Fruit fly (Drosophila melanogaster) whole organism, embryonic: ENCODE results near the gene CG31104.
A peak's percentile ranks its signal among the peaks of the same experiment; 100 is the strongest.

Source experiments
- ATbp ChIP-seq: fragments of 200-800 bp; sonication (Bioruptor generic); optimal IDR thresholded peaks from 2 replicates; lab custom pipeline; 2017; ENCODE audit warnings: missing biosample characterization, mild to moderate bottlenecking, missing genetic modification characterization, missing genetic modification reagents
- CG10462 ChIP-seq: fragments of 200-800 bp; sonication (Bioruptor generic); optimal IDR thresholded peaks from 2 replicates; lab custom pipeline; 2016; ENCODE audit warnings: missing biosample characterization, missing genetic modification characterization
- CG10654 ChIP-seq: fragments of 200-800 bp; sonication (Bioruptor generic); optimal IDR thresholded peaks from 2 replicates; lab custom pipeline; 2016; ENCODE audit warnings: missing biosample characterization, missing genetic modification characterization
- CG12071 ChIP-seq: fragments of 200-800 bp; sonication (Bioruptor generic); optimal IDR thresholded peaks from 3 replicates; lab custom pipeline; 2018; ENCODE audit warnings: missing biosample characterization, mild to moderate bottlenecking, missing genetic modification characterization
- CG14667 ChIP-seq: fragments of 200-800 bp; sonication (Bioruptor generic); IDR thresholded peaks from 2 replicates; pipeline ENCODE4 v1.3.6; 2022; ENCODE audit warnings: missing biosample characterization, missing genetic modification characterization
- CG14710 ChIP-seq: fragments of 200-800 bp; sonication (Bioruptor generic); optimal IDR thresholded peaks from 3 replicates; lab custom pipeline; 2019; ENCODE audit warnings: missing biosample characterization, mild to moderate bottlenecking, missing genetic modification characterization, moderate library complexity
- CG15514 ChIP-seq: fragments of 200-800 bp; sonication (Bioruptor generic); optimal IDR thresholded peaks from 3 replicates; lab custom pipeline; 2017; ENCODE audit warnings: missing biosample characterization, missing genetic modification characterization, mild to moderate bottlenecking, moderate library complexity, missing genetic modification reagents
- CG18476 ChIP-seq: fragments of 200-800 bp; sonication (Bioruptor generic); optimal IDR thresholded peaks from 2 replicates; lab custom pipeline; 2016; ENCODE audit warnings: missing biosample characterization, mild to moderate bottlenecking, missing genetic modification characterization
- CG18764 ChIP-seq: fragments of 200-800 bp; sonication (Bioruptor generic); optimal IDR thresholded peaks from 3 replicates; lab custom pipeline; 2016; ENCODE audit warnings: missing biosample characterization, missing genetic modification characterization
- CG2116 ChIP-seq: fragments of 200-800 bp; sonication (Bioruptor generic); optimal IDR thresholded peaks from 3 replicates; lab custom pipeline; 2018; ENCODE audit warnings: missing biosample characterization, mild to moderate bottlenecking, missing genetic modification characterization
- CG2202 ChIP-seq: fragments of 200-800 bp; sonication (Bioruptor generic); optimal IDR thresholded peaks from 2 replicates; lab custom pipeline; 2018; ENCODE audit warnings: missing biosample characterization, mild to moderate bottlenecking, missing genetic modification characterization
- CG2678 ChIP-seq: fragments of 200-800 bp; sonication (Bioruptor generic); optimal IDR thresholded peaks from 3 replicates; lab custom pipeline; 2019; ENCODE audit warnings: missing biosample characterization, mild to moderate bottlenecking, missing genetic modification characterization, moderate library complexity
- CG2889 ChIP-seq: fragments of 200-800 bp; sonication (Bioruptor generic); IDR thresholded peaks from 3 replicates; pipeline ENCODE4 v1.3.6; 2022; ENCODE audit warnings: missing biosample characterization, missing genetic modification characterization
- CG30020 ChIP-seq: fragments of 200-800 bp; optimal IDR thresholded peaks from 2 replicates; lab custom pipeline; 2019; ENCODE audit warnings: missing biosample characterization, mild to moderate bottlenecking, missing genetic modification characterization, moderate library complexity
- CG6654 ChIP-seq: fragments of 200-800 bp; sonication (Bioruptor generic); optimal IDR thresholded peaks from 2 replicates; lab custom pipeline; 2017; ENCODE audit warnings: missing biosample characterization, mild to moderate bottlenecking, missing genetic modification characterization
- CG7271 ChIP-seq: fragments of 200-800 bp; sonication (Bioruptor generic); optimal IDR thresholded peaks from 2 replicates; lab custom pipeline; 2018; ENCODE audit warnings: missing biosample characterization, mild to moderate bottlenecking, missing genetic modification characterization, moderate library complexity
- CG7987 ChIP-seq: fragments of 200-800 bp; sonication (Bioruptor generic); optimal IDR thresholded peaks from 2 replicates; lab custom pipeline; 2018; ENCODE audit warnings: missing biosample characterization, mild to moderate bottlenecking, missing genetic modification characterization, moderate library complexity
- CG8944 ChIP-seq: fragments of 200-800 bp; sonication (Bioruptor generic); optimal IDR thresholded peaks from 3 replicates; lab custom pipeline; 2016; ENCODE audit warnings: missing biosample characterization, missing genetic modification characterization
- D ChIP-seq, 2 experiments: fragments of 200-800 bp in 1 of 2; fragments of >200 bp in 1 of 2; sonication (Bioruptor generic) in 1 of 2; optimal IDR thresholded peaks; 2 replicates in 1 of 2; 3 replicates in 1 of 2; lab custom pipeline; 2017; ENCODE audit warnings: mild to moderate bottlenecking in 1 of 2, missing biosample characterization in 1 of 2, missing genetic modification characterization in 1 of 2, missing genetic modification reagents in 1 of 2
- Dip3 ChIP-seq: fragments of 200-800 bp; sonication (Bioruptor generic); optimal IDR thresholded peaks from 3 replicates; lab custom pipeline; 2016; ENCODE audit warnings: missing biosample characterization, missing genetic modification characterization
- Hr51 ChIP-seq, 2 experiments: fragments of 200-800 bp; sonication (Bioruptor generic); optimal IDR thresholded peaks; 2 replicates in 1 of 2; 3 replicates in 1 of 2; lab custom pipeline; 2016 to 2018; ENCODE audit warnings: missing biosample characterization in 2 of 2, missing genetic modification characterization in 2 of 2, mild to moderate bottlenecking in 1 of 2, moderate library complexity in 1 of 2
- Pdp1 ChIP-seq, 2 experiments: fragments of 200-800 bp; sonication (Bioruptor generic); optimal IDR thresholded peaks; 3 replicates each; lab custom pipeline; 2016; ENCODE audit warnings: missing biosample characterization in 2 of 2, missing genetic modification characterization in 2 of 2, mild to moderate bottlenecking in 1 of 2, moderate library complexity in 1 of 2
- Ssrp ChIP-seq: fragments of 200-800 bp; sonication (Bioruptor generic); optimal IDR thresholded peaks from 2 replicates; lab custom pipeline; 2018; ENCODE audit warnings: missing biosample characterization, mild to moderate bottlenecking, missing genetic modification characterization, moderate library complexity
- Tbp ChIP-seq: fragments of >200 bp; optimal IDR thresholded peaks from 2 replicates; lab custom pipeline; 2018; ENCODE audit warnings: missing biosample characterization, missing genetic modification characterization
- az2 ChIP-seq: fragments of 200-800 bp; sonication (Bioruptor generic); optimal IDR thresholded peaks from 3 replicates; lab custom pipeline; 2016; ENCODE audit warnings: missing biosample characterization, missing genetic modification characterization
- br ChIP-seq: fragments of >200 bp; optimal IDR thresholded peaks from 2 replicates; lab custom pipeline; 2017
- corto ChIP-seq: fragments of 200-800 bp; sonication (Bioruptor generic); optimal IDR thresholded peaks from 2 replicates; lab custom pipeline; 2016; ENCODE audit warnings: missing biosample characterization, mild to moderate bottlenecking, missing genetic modification characterization, moderate library complexity
- crol ChIP-seq: fragments of 200-800 bp; sonication (Bioruptor generic); IDR thresholded peaks from 2 replicates; pipeline ENCODE4 v1.3.6; 2022; ENCODE audit warnings: missing biosample characterization, missing genetic modification characterization
- en ChIP-seq: fragments of 200-800 bp; sonication (Bioruptor generic); optimal IDR thresholded peaks from 2 replicates; lab custom pipeline; 2016; ENCODE audit warnings: missing biosample characterization, missing genetic modification characterization
- ftz-f1 ChIP-seq: fragments of 200-800 bp; sonication (Bioruptor generic); optimal IDR thresholded peaks from 2 replicates; lab custom pipeline; 2016; ENCODE audit warnings: missing biosample characterization, missing genetic modification characterization
- grau ChIP-seq: fragments of 200-800 bp; optimal IDR thresholded peaks from 3 replicates; lab custom pipeline; 2019; ENCODE audit warnings: missing biosample characterization, mild to moderate bottlenecking, missing genetic modification characterization, moderate library complexity
- gro ChIP-seq: fragments of 200-800 bp; sonication (Bioruptor generic); optimal IDR thresholded peaks from 2 replicates; lab custom pipeline; 2016; ENCODE audit warnings: missing biosample characterization, missing genetic modification characterization
- hbn ChIP-seq: fragments of 200-800 bp; sonication (Bioruptor generic); IDR thresholded peaks from 2 replicates; pipeline ENCODE4 v1.3.6; 2022; ENCODE audit warnings: missing biosample characterization, missing genetic modification characterization; ENCODE audit not compliant: partially characterized antibody
- her ChIP-seq: fragments of 200-800 bp; sonication (Bioruptor generic); optimal IDR thresholded peaks from 2 replicates; lab custom pipeline; 2016; ENCODE audit warnings: missing biosample characterization, missing genetic modification characterization
- kay ChIP-seq: fragments of 200-800 bp; sonication (Bioruptor generic); optimal IDR thresholded peaks from 2 replicates; lab custom pipeline; 2016; ENCODE audit warnings: missing biosample characterization, missing genetic modification characterization
- knrl ChIP-seq: fragments of 200-800 bp; sonication (Bioruptor generic); IDR thresholded peaks from 3 replicates; pipeline ENCODE4 v1.3.6; 2022; ENCODE audit warnings: missing biosample characterization, missing genetic modification characterization; ENCODE audit not compliant: partially characterized antibody
- lbe ChIP-seq: fragments of 200-800 bp; sonication (Bioruptor generic); optimal IDR thresholded peaks from 2 replicates; lab custom pipeline; 2016; ENCODE audit warnings: missing biosample characterization, mild to moderate bottlenecking, missing genetic modification characterization
- maf-S ChIP-seq: fragments of 200-800 bp; sonication (Bioruptor generic); optimal IDR thresholded peaks from 2 replicates; lab custom pipeline; 2016; ENCODE audit warnings: missing biosample characterization, missing genetic modification characterization
- nmo ChIP-seq: fragments of 200-800 bp; sonication (Bioruptor generic); optimal IDR thresholded peaks from 2 replicates; lab custom pipeline; 2018; ENCODE audit warnings: missing biosample characterization, mild to moderate bottlenecking, missing genetic modification characterization, moderate library complexity
- pho ChIP-seq: fragments of 200-800 bp; sonication (Bioruptor generic); optimal IDR thresholded peaks from 2 replicates; lab custom pipeline; 2016; ENCODE audit warnings: missing biosample characterization, missing genetic modification characterization
- prd ChIP-seq, 3 experiments: fragments of >200 bp in 2 of 3; fragments of 200-800 bp in 1 of 3; sonication (Bioruptor generic) in 1 of 3; optimal IDR thresholded peaks in 2 of 3; IDR thresholded peaks in 1 of 3; 2 replicates in 2 of 3; 3 replicates in 1 of 3; pipeline versions ENCODE4 v1.3.6 to Lab custom; 2017 to 2022; ENCODE audit warnings: missing biosample characterization in 1 of 3, missing genetic modification characterization in 1 of 3
- repo ChIP-seq: fragments of 200-800 bp; sonication (Bioruptor generic); optimal IDR thresholded peaks from 2 replicates; lab custom pipeline; 2016; ENCODE audit warnings: missing biosample characterization, missing genetic modification characterization
- rib ChIP-seq: fragments of 200-800 bp; sonication (Bioruptor generic); IDR thresholded peaks from 2 replicates; pipeline ENCODE4 v1.3.6; 2022; ENCODE audit warnings: missing biosample characterization, missing genetic modification characterization
- slou ChIP-seq: fragments of 200-800 bp; sonication (Bioruptor generic); optimal IDR thresholded peaks from 3 replicates; lab custom pipeline; 2016; ENCODE audit warnings: missing biosample characterization, missing genetic modification characterization
- tin ChIP-seq: fragments of 200-800 bp; sonication (Bioruptor generic); optimal IDR thresholded peaks from 3 replicates; lab custom pipeline; 2016; ENCODE audit warnings: missing biosample characterization, missing genetic modification characterization
- tup ChIP-seq: fragments of 200-800 bp; sonication (Bioruptor generic); optimal IDR thresholded peaks from 2 replicates; lab custom pipeline; 2016; ENCODE audit warnings: missing biosample characterization, mild to moderate bottlenecking, missing genetic modification characterization, moderate library complexity
- unpg ChIP-seq: fragments of 200-800 bp; sonication (Bioruptor generic); optimal IDR thresholded peaks from 3 replicates; lab custom pipeline; 2018; ENCODE audit warnings: missing biosample characterization, mild to moderate bottlenecking, missing genetic modification characterization, moderate library complexity
- vvl ChIP-seq: fragments of 200-800 bp; sonication (Bioruptor generic); IDR thresholded peaks from 2 replicates; pipeline ENCODE4 v1.3.6; 2022; ENCODE audit warnings: missing biosample characterization, missing genetic modification characterization
- wek ChIP-seq: fragments of 200-800 bp; sonication (Bioruptor generic); optimal IDR thresholded peaks from 3 replicates; lab custom pipeline; 2018; ENCODE audit warnings: missing biosample characterization, mild to moderate bottlenecking, missing genetic modification characterization, moderate library complexity

Gene CG31104

DNA sequence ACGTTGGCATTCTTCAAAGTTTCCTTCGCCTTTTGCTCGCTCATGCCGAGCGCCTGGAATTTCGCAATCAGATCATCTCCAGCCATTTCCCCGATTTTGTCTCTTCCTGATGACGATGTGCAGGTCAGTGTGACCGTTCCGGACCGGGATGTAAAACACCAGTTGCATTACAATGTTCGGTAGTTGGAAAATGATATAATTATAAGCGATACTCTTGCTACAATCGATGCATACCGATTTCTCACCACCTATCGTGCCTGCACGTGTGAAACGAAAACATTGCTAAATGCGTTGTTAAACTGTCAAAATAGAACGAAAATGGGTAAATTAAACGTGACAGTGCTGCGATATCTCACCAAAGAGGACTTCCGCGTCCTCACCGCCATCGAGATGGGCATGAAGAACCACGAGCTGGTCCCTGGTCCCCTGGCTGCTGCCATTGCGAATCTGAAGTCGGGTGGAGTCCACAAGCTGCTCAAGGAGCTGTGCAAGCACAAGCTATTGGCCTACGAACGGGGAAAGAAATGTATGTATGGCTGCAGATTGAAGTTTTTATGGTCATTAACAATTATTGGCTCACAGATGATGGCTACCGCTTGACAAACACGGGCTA is 19.6 kb upstream of the CG31104 start, which contains the start of the genes GlnRS and RIOK2 (continued):
- TF ChIP-seq CG30020 (tag; lab: Kevin White, UChicago) (peak; percentile 94), grau (tag; lab: Kevin White, UChicago) (no peak), maf-S (GFP tag; lab: Kevin White, UChicago) (no peak), Ssrp (tag; lab: Kevin White, UChicago) (no peak), CG15514 (GFP tag; lab: Kevin White, UChicago) (peak; percentile 83), CG10654 (no peak), knrl (GFP tag; lab: Robert Waterston, UW) (peak; percentile 95), prd (optimal IDR thresholded peaks at IDR 0.05; lab: Kevin White, UChicago) (no peak), prd (GFP tag; IDR thresholded peaks at IDR 0.05; lab: Robert Waterston, UW) (no peak), CG7987 (GFP tag; lab: Kevin White, UChicago) (peak; percentile 49), ATbp (GFP tag; lab: Kevin White, UChicago) (no peak), Hr51 (GFP tag; optimal IDR thresholded peaks at IDR 0.05; lab: Kevin White, UChicago) (no peak), az2 (GFP tag; lab: Kevin White, UChicago) (no peak), CG2889 (GFP tag; lab: Robert Waterston, UW) (no peak), gro (GFP tag; lab: Kevin White, UChicago) (peak; percentile 54), kay (GFP tag; lab: Kevin White, UChicago) (peak; percentile 68), corto (GFP tag; lab: Kevin White, UChicago) (no peak), CG18476 (no peak), wek (GFP tag; lab: Kevin White, UChicago) (peak; percentile 11), CG14667 (GFP tag; lab: Robert Waterston, UW) (no peak), Dip3 (no peak), CG18764 (no peak), repo (GFP tag; lab: Kevin White, UChicago) (no peak), br (lab: Kevin White, UChicago) (no peak), slou (GFP tag; lab: Kevin White, UChicago) (no peak), her (no peak), nmo (peak; percentile 71), unpg (no peak), hbn (GFP tag; lab: Robert Waterston, UW) (peak; percentile 97), CG12071 (no peak), rib (GFP tag; lab: Robert Waterston, UW) (no peak), D (optimal IDR thresholded peaks at IDR 0.05; lab: Kevin White, UChicago) (peak; percentile 24), D (GFP tag; optimal IDR thresholded peaks at IDR 0.05; lab: Kevin White, UChicago) (no peak), CG2678 (tag; lab: Kevin White, UChicago) (no peak), CG8944 (no peak), tin (GFP tag; lab: Kevin White, UChicago) (no peak), vvl (peak; percentile 8; the same call in 1 of the 2 replicates), Pdp1 (GFP tag; optimal IDR thresholded peaks at IDR 0.05; lab: Kevin White, UChicago) (no peak), Tbp (GFP tag; lab: Kevin White, UChicago) (peak; percentile 12), CG2116 (GFP tag; lab: Kevin White, UChicago) (peak; percentile 85), CG6654 (GFP tag; lab: Kevin White, UChicago) (no peak), CG2202 (tag; lab: Kevin White, UChicago) (no peak), ftz-f1 (GFP tag; lab: Kevin White, UChicago) (no peak), en (GFP tag; lab: Kevin White, UChicago) (no peak), pho (GFP tag; lab: Kevin White, UChicago) (peak; percentile 5), CG14710 (no peak), tup (no peak), CG7271 (tag; lab: Kevin White, UChicago) (peak; percentile 39), CG10462 (no peak), lbe (GFP tag; lab: Kevin White, UChicago) (no peak), crol (no peak)
